Worm (Caenorhabditis elegans) whole organism, young adult: ENCODE results near the gene rsu-1.

Experiments
- ama-1 ChIP-seq, 3 experiments: fragments of 150-350 bp in 1 of 3; sonication (generic microtip) in 2 of 3; optimal IDR thresholded peaks; 2 replicates each; lab custom pipeline; 2014 to 2018; ENCODE audit warnings: missing biosample characterization in 2 of 3, missing genetic modification characterization in 2 of 3, missing genetic modification reagents in 2 of 3
- dox-1 ChIP-seq: fragments of 200-800 bp; sonication (Bioruptor generic); IDR thresholded peaks from 2 replicates; pipeline ENCODE4 v1.3.6; 2022; ENCODE audit warnings: missing genetic modification reagents, missing genetic modification characterization, missing compliant biosample characterization
- dpl-1 ChIP-seq: fragments of 150-350 bp; optimal IDR thresholded peaks from 2 replicates; lab custom pipeline; 2014; ENCODE audit warnings: missing biosample characterization, missing genetic modification reagents, missing genetic modification characterization
- nfya-1 ChIP-seq: sonication (generic microtip); optimal IDR thresholded peaks from 2 replicates; lab custom pipeline; 2017; ENCODE audit warnings: antibody characterized with exemption, missing compliant biosample characterization, missing genetic modification characterization, borderline replicate concordance; ENCODE audit not compliant: insufficient read depth

DNA sequence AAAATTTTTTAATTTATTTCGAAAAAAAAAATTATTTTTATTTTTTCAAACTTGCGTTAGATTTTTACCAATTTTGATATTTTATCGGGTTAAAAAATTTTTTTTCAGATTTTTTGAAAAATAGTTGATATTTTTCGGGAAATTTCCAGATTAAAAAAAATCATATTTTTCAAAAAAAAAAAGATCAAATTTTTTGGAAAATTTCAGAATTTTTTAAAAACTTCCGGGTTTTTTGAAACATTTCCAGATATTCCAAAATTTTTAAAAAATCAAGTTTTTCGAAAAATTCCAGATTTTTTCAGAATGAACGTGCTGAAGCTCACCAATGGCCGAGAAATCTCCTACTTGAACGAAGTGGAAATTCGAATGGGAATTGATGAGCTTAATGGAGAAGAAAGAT lies 46.4 kb upstream of the rsu-1 start, which contains the start of gene metl-18:
- TF ChIP-seq ama-1 (optimal IDR thresholded peaks at IDR 0.05; lab: Kevin White, UChicago) (no peak), ama-1 (GFP tag; optimal IDR thresholded peaks at IDR 0.05; lab: Kevin White, UChicago) (no peak), dpl-1 (GFP tag; lab: Kevin White, UChicago) (no peak), dox-1 (GFP tag; lab: Robert Waterston, UW) (no peak), nfya-1 (tag; lab: Kevin White, UChicago) (no peak)
